Fruit fly (Drosophila melanogaster): ENCODE measurements around the gene Sgt1.

- TF ChIP-seq Sin3A (optimal IDR thresholded peaks at IDR 0.05), result no peak
- TF ChIP-seq Myc (optimal IDR thresholded peaks at IDR 0.05), result no peak
- TF ChIP-seq ttk (optimal IDR thresholded peaks at IDR 0.05), result no peak
- TF ChIP-seq psq (optimal IDR thresholded peaks at IDR 0.05), result no peak
Observed at dm6 chr3R:8313038-8313437, 8.0 kb upstream of the Sgt1 start, which contains the start of gene CG7483.

All from Kc167 (cell line).